Fruit fly (Drosophila melanogaster): ENCODE results near the gene Syx5.

Syx5 gene

dm6 chr2L:16321872-16322631 is 14.9 kb downstream of the Syx5 start:
- TF ChIP-seq CTCF (optimal IDR thresholded peaks at IDR 0.05), result no peak
- no peak for TF ChIP-seq CG8478 (optimal IDR thresholded peaks at IDR 0.05)

- TF ChIP-seq CG8478 (optimal IDR thresholded peaks at IDR 0.05) (no peak), CTCF (optimal IDR thresholded peaks at IDR 0.05) (no peak)
These were observed 16.4 kb downstream of the Syx5 start for dm6 chr2L:16323544-16323943.

dm6 chr2L:16324833-16325232 is 17.7 kb downstream of the Syx5 start:
- TF ChIP-seq CTCF (optimal IDR thresholded peaks at IDR 0.05) (no peak), CG8478 (optimal IDR thresholded peaks at IDR 0.05) (no peak)

DNA sequence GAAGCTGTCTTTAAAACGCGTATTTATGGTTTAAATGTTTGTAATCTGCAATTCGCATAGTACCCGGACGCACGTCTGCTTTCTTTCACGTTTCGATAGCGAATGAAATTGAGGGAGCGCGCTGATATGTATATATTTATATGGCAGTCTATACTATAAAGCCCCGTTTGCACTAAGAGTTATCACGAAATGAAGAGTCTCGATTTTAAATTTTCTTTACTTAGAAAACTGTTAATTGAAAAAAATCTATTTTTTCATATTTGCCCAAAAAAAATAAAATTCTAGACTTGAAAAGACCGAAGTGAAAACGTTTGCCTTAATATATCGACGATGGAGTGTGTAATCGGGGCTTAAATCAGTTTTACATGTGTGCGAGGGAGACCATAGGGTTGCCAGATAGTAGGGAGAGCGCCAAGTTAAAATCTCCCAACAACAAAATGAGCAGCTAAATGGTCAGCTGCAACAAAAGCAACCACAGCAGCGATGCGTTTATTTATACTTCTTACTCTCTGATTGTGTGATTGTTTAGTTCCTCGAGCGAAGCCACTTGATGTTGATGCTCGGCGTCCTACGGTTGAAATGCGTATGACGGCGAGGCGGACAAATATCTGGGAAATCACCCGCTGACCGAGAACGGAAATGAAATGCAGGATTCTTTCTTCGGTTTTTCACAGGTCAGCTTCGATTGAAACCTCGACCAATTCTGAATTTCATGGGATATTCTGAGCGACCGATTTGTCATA is 18.5 kb downstream of the Syx5 start, which contains the start of gene cact:
Gene cact, minus strand, starts transcription at position 693 of the 743 bp plus-strand sequence.
- TF ChIP-seq CG8478 (optimal IDR thresholded peaks at IDR 0.05) (no peak), CTCF (optimal IDR thresholded peaks at IDR 0.05) (no peak)

- TF ChIP-seq CG8478 (optimal IDR thresholded peaks at IDR 0.05) (no peak), CTCF (optimal IDR thresholded peaks at IDR 0.05) (no peak)
These were observed 19.7 kb downstream of the Syx5 start, which contains the start of gene CG4278 for dm6 chr2L:16326892-16327291. CG4278 (plus strand) TSS chr2L:16327069.

dm6 chr2L:16329102-16329520 is 22.0 kb downstream of the Syx5 start, which contains the start of gene mRpL4:
mRpL4 (minus strand) TSS chr2L:16329132.
- no peak for TF ChIP-seq CG8478 (optimal IDR thresholded peaks at IDR 0.05)
- TF ChIP-seq CTCF (optimal IDR thresholded peaks at IDR 0.05), result peak in 1 of 2 experiments; percentile 19

DNA sequence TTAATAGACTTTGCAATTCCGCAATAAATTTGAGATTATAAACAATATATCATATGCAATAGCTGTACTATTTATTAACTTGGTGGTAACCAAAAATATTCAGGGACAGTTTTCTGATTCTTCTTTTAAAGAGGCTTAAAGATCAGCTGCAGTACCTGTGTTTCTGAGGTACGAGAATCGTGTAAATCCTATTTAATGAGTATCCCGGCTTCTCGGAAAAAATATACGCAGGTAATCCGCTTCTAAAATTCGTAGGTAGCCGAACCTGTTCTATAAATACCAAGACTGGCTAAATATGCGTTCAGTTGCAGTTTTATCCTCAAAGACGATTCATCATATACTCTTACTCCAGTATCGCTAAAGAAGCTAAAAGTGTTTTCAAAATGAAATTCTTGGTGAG is 22.5 kb downstream of the Syx5 start, which contains the start of gene CG4440:
Gene CG4440, plus strand, starts transcription at position 301 of the 400 bp plus-strand sequence.
- TF ChIP-seq CG8478 (optimal IDR thresholded peaks at IDR 0.05) (no peak), CTCF (optimal IDR thresholded peaks at IDR 0.05) (no peak)

DNA sequence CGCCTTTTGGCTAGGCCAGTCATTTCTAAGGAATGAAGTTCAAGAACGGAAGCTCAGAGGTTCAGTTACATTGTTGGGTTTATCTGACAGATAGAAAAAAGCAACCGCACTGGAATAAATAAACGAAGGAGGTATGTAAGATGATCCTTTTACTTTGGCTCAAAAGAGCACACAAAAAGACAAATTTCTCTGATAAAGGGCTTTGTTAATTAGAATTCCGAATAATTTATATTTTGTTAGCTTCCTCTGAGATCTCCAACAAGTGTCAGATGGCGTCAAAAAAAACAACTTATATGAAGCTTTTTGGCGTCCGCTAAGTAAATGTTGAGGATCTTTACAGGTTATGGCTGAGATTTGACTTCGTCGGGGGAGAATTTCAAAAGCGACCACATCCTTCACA is 30.6 kb downstream of the Syx5 start, which contains the start of gene CG31817:
Gene CG31817, minus strand, starts transcription at position 101 of the 400 bp plus-strand sequence.
- TF ChIP-seq CTCF (optimal IDR thresholded peaks at IDR 0.05) (no peak), CG8478 (optimal IDR thresholded peaks at IDR 0.05) (no peak)

DNA sequence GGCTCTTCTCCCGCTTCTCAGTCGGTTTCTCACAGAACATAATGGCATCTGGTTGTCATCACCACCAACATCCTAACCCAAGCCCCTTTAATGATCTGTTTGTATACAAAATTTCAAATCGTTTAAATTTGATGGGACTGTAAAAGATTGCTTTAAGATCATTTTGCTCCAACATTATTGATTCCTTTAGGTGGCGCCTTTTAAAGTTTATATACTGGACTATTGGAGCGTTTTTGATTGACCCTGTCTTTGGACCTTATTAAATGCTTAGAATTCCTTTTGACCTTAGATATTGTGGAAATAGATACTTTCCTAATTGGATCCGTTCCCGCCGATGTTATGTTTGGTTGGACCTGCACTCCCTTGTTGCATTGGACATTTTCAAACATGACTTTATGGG is 33.1 kb downstream of the Syx5 start, which contains the start of gene CG42266:
Gene CG42266, minus strand, starts transcription at position 101 of the 400 bp plus-strand sequence.
- TF ChIP-seq CTCF (optimal IDR thresholded peaks at IDR 0.05) (no peak), CG8478 (optimal IDR thresholded peaks at IDR 0.05) (no peak)

DNA sequence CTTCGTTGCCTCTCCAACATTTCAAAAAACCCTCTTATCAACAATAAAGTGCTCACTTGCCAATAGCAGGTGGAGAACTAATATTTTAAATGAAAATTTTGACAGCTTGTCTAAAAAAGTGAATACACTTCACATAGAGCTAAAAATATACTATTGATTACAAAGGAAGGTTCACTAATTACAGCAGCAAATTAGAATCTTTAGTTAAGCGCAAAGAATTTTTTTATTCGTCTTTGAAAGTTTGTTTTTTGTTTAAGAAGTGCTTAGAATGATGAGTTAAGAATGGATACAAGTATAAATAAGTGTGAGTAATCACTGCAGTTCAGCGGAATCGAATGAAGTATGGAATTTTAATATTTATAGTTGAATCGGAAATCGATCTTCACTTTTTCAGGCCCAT is 35.1 kb downstream of the Syx5 start, which contains the start of gene CG44405:
Gene CG44405, minus strand, starts transcription at position 101 of the 400 bp plus-strand sequence.
- TF ChIP-seq CG8478 (optimal IDR thresholded peaks at IDR 0.05) (no peak), CTCF (optimal IDR thresholded peaks at IDR 0.05) (no peak)

dm6 chr2L:16350160-16350633 is 43.1 kb downstream of the Syx5 start:
- TF ChIP-seq CG8478 (optimal IDR thresholded peaks at IDR 0.05) (no peak), CTCF (optimal IDR thresholded peaks at IDR 0.05) (peak; percentile 71 to 75)

dm6 chr2L:16350742-16351568 is 43.8 kb downstream of the Syx5 start:
- TF ChIP-seq CG8478 (optimal IDR thresholded peaks at IDR 0.05) (no peak), CTCF (optimal IDR thresholded peaks at IDR 0.05) (peak in 1 of 2 experiments; percentile 0)

DNA sequence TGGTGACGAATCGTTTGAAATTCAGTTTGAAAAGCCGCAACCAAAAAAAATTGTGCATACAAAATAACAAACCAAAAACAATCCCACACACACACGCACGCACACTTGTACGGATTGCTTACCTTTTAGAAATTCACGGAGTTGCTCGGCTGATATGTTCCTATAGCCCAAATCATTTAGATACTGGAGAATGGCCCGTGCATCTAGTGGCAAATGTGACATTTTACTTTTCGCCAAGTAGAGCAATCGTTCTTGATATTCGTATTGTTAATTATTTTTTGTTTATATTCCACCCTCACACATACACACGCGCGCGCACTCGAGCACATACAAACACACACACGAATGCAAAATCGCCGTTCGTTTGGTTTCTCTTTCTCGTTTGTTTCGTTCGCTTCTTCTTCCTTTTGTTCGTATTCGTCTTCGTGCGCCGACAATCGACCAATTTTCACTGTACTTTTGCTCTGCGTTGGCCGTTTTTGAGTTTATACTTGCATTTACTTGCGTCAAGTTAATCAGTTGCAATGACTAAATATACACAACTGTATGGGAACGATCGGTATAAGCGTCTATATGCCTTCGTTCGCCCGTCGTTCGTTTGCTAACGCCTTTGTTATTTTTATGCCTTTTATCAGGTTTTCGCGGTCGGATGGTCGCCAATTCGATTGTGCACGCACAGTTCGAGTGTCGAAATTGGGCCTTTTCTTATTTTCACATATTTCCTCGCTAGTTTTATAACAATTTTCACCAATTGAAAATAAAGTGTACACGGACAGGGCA is 44.8 kb downstream of the Syx5 start:
- no peak for TF ChIP-seq CTCF (optimal IDR thresholded peaks at IDR 0.05)
- no peak for TF ChIP-seq CG8478 (optimal IDR thresholded peaks at IDR 0.05)

Data from S2 (cell line).